Fruit fly (Drosophila melanogaster) whole organism: Measurements from ENCODE around the gene lace.

Experiments
- CG8478 ChIP-seq: fragments of >200 bp; optimal IDR thresholded peaks from 2 replicates; lab custom pipeline; 2018; ENCODE audit warnings: inconsistent platforms
- Dll ChIP-seq: fragments of >200 bp; optimal IDR thresholded peaks from 2 replicates; lab custom pipeline; 2017
- EcR ChIP-seq, 2 experiments: fragments of >200 bp; optimal IDR thresholded peaks; 2 replicates each; lab custom pipeline; 2017; ENCODE audit warnings: missing biosample characterization in 2 of 2, missing genetic modification characterization in 2 of 2, missing genetic modification reagents in 2 of 2
- pan ChIP-seq: fragments of >200 bp; optimal IDR thresholded peaks from 2 replicates; lab custom pipeline; 2017
- psq ChIP-seq: fragments of >200 bp; optimal IDR thresholded peaks from 2 replicates; lab custom pipeline; 2017
- usp ChIP-seq: fragments of >200 bp; optimal IDR thresholded peaks from 2 replicates; lab custom pipeline; 2017; ENCODE audit warnings: missing biosample characterization, missing genetic modification characterization, mixed read lengths

Gene lace

dm6 chr2L:15479670-15480197, 19.2 kb upstream of the lace start:
- TF ChIP-seq CG8478 (lab: Kevin White, UChicago) (no peak), EcR (GFP tag; optimal IDR thresholded peaks at IDR 0.05; lab: Kevin White, UChicago) (no peak), psq (lab: Kevin White, UChicago) (no peak), usp (GFP tag; lab: Kevin White, UChicago) (no peak), pan (no peak), Dll (no peak)

dm6 chr2L:15484429-15484828, 14.5 kb upstream of the lace start, which contains the start of gene Tim17b2:
Gene Tim17b2 (plus strand): TSS chr2L:15484729.
- TF ChIP-seq psq (lab: Kevin White, UChicago), result no peak
- no peak for TF ChIP-seq CG8478 (lab: Kevin White, UChicago)
- TF ChIP-seq pan, result no peak
- TF ChIP-seq Dll, result no peak
- TF ChIP-seq usp (GFP tag; lab: Kevin White, UChicago), result no peak
- no peak for TF ChIP-seq EcR (GFP tag; optimal IDR thresholded peaks at IDR 0.05; lab: Kevin White, UChicago)

- TF ChIP-seq pan (no peak), Dll (no peak), usp (GFP tag; lab: Kevin White, UChicago) (no peak), CG8478 (lab: Kevin White, UChicago) (no peak), EcR (GFP tag; optimal IDR thresholded peaks at IDR 0.05; lab: Kevin White, UChicago) (no peak), psq (lab: Kevin White, UChicago) (no peak)
These were observed 13.1 kb upstream of the lace start for dm6 chr2L:15485626-15486486.

- TF ChIP-seq pan (no peak), psq (lab: Kevin White, UChicago) (no peak), usp (GFP tag; lab: Kevin White, UChicago) (no peak), Dll (no peak), EcR (GFP tag; optimal IDR thresholded peaks at IDR 0.05; lab: Kevin White, UChicago) (no peak), CG8478 (lab: Kevin White, UChicago) (no peak)
These were observed 12.3 kb upstream of the lace start for dm6 chr2L:15486525-15487128.

- no peak for TF ChIP-seq EcR (GFP tag; optimal IDR thresholded peaks at IDR 0.05; lab: Kevin White, UChicago)
- no peak for TF ChIP-seq Dll
- TF ChIP-seq psq (lab: Kevin White, UChicago), result no peak
These were observed 8.6 kb upstream of the lace start for dm6 chr2L:15490206-15490851.

- no peak for TF ChIP-seq CG8478 (lab: Kevin White, UChicago)
These were observed 7.4 kb upstream of the lace start for dm6 chr2L:15491321-15492158.

- no peak for TF ChIP-seq CG8478 (lab: Kevin White, UChicago)
- TF ChIP-seq pan, result no peak
- TF ChIP-seq psq (lab: Kevin White, UChicago), result no peak
- TF ChIP-seq usp (GFP tag; lab: Kevin White, UChicago), result no peak
- TF ChIP-seq EcR (GFP tag; optimal IDR thresholded peaks at IDR 0.05; lab: Kevin White, UChicago), result no peak
- no peak for TF ChIP-seq Dll
These were observed 6.8 kb upstream of the lace start for dm6 chr2L:15492159-15492541.

- TF ChIP-seq psq (lab: Kevin White, UChicago) (no peak), CG8478 (lab: Kevin White, UChicago) (no peak), Dll (no peak), EcR (GFP tag; optimal IDR thresholded peaks at IDR 0.05; lab: Kevin White, UChicago) (no peak), pan (no peak), usp (GFP tag; lab: Kevin White, UChicago) (no peak)
These were observed 5.3 kb upstream of the lace start for dm6 chr2L:15493627-15494026.

dm6 chr2L:15496310-15496709, 2.6 kb upstream of the lace start:
- TF ChIP-seq usp (GFP tag; lab: Kevin White, UChicago) (no peak), psq (lab: Kevin White, UChicago) (no peak), pan (no peak), EcR (GFP tag; optimal IDR thresholded peaks at IDR 0.05; lab: Kevin White, UChicago) (no peak), Dll (no peak), CG8478 (lab: Kevin White, UChicago) (no peak)

- TF ChIP-seq CG8478 (lab: Kevin White, UChicago) (no peak), usp (GFP tag; lab: Kevin White, UChicago) (no peak), EcR (GFP tag; optimal IDR thresholded peaks at IDR 0.05; lab: Kevin White, UChicago) (no peak), Dll (no peak), psq (lab: Kevin White, UChicago) (no peak), pan (no peak)
These were observed 1.0 kb downstream of the lace start for dm6 chr2L:15499697-15500563.
